Worm (Caenorhabditis elegans) whole organism, mixed stage, embryonic: Measurements from ENCODE around the gene wdr-46.

ENCODE experiments used
- ceh-39 ChIP-seq: fragments of 150-350 bp; optimal IDR thresholded peaks from 2 replicates; lab custom pipeline; 2014; ENCODE audit warnings: missing biosample characterization, missing genetic modification characterization
- drap-1 ChIP-seq: fragments of 200-800 bp; sonication (Bioruptor generic); optimal IDR thresholded peaks from 3 replicates; lab custom pipeline; 2018; ENCODE audit warnings: mild to moderate bottlenecking, missing genetic modification characterization, missing compliant biosample characterization
- elt-1 ChIP-seq: sonication (generic microtip); optimal IDR thresholded peaks from 2 replicates; lab custom pipeline; 2017; ENCODE audit warnings: missing genetic modification characterization, mild to moderate bottlenecking, missing compliant biosample characterization, antibody characterized with exemption, moderate library complexity, borderline replicate concordance; ENCODE audit not compliant: insufficient read depth
- elt-3 ChIP-seq: fragments of 150-350 bp; optimal IDR thresholded peaks from 2 replicates; lab custom pipeline; 2014; ENCODE audit warnings: missing biosample characterization, missing genetic modification characterization
- pha-4 ChIP-seq: fragments of 150-350 bp; optimal IDR thresholded peaks from 2 replicates; lab custom pipeline; 2018; ENCODE audit warnings: missing biosample characterization, missing genetic modification reagents, missing genetic modification characterization
- sem-2 ChIP-seq: fragments of 200-800 bp; sonication (Bioruptor generic); optimal IDR thresholded peaks from 2 replicates; lab custom pipeline; 2018; ENCODE audit warnings: mild to moderate bottlenecking, missing genetic modification characterization, missing compliant biosample characterization
- snpc-4 ChIP-seq: fragments of 150-350 bp; optimal IDR thresholded peaks from 2 replicates; lab custom pipeline; 2014; ENCODE audit warnings: missing biosample characterization, missing genetic modification characterization
- tbx-8 ChIP-seq: fragments of 200-800 bp; sonication (Bioruptor generic); optimal IDR thresholded peaks from 2 replicates; lab custom pipeline; 2018; ENCODE audit warnings: mild to moderate bottlenecking, missing genetic modification characterization, moderate library complexity, missing compliant biosample characterization

DNA sequence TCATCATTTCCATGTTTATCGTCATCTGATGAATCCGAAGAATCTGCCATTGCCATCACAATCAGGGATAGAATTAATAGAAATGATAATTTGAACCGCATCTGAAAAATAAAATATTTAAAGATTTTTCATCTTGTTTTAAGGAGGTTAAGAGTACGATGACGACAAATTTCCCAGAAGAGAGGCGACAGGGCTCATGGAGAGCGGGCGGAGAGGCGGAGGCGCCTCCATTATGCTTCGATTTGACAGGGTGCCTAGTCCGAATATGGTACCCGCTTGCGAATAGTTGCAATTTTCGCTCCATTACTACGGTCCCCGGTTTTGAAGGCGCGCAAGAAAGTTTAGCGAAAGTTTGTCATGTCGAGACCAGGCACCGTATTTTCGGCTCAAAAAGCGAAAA, 13.0 kb downstream of the wdr-46 start, which contains the start of gene F28D1.6:
- TF ChIP-seq snpc-4 (no peak), drap-1 (GFP tag; lab: Kevin White, UChicago) (no peak), tbx-8 (no peak), ceh-39 (tag; lab: Kevin White, UChicago) (no peak), elt-1 (tag; lab: Kevin White, UChicago) (no peak), sem-2 (no peak), elt-3 (tag; lab: Kevin White, UChicago) (no peak), pha-4 (tag; lab: Kevin White, UChicago) (no peak)
